Worm (Caenorhabditis elegans): ENCODE data around the gene F19G12.11.

DNA sequence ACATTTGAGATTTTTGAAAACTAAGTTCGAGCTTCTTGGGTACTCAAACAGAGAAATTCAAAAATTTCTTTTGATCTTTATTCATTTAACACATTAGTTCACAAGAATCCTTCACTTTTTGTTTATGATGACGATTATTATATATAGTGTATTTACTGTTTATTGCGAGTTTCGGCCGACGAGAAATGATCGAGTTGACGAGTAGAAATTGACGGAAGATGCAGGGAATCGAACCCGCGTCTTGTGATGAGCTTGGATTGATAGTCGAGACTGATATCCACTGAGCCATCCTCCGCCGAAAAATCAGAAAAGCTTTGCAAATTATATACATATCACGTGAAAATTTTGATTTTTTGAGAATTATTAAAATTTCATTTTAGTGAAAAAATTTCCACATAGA, 47.5 kb upstream of the F19G12.11 start:
- TF ChIP-seq ceh-36 (tag; optimal IDR thresholded peaks at IDR 0.05) (no peak), F13C5.2 (tag; optimal IDR thresholded peaks at IDR 0.05) (no peak), ama-1 (optimal IDR thresholded peaks at IDR 0.05) (no peak), aly-1 (tag; optimal IDR thresholded peaks at IDR 0.05) (no peak), pes-1 (GFP tag; IDR thresholded peaks at IDR 0.05) (no peak), sea-1 (GFP tag; conservative IDR thresholded peaks at IDR 0.05) (no peak), hmg-4 (GFP tag; optimal IDR thresholded peaks at IDR 0.05) (no peak), hnd-1 (tag; optimal IDR thresholded peaks at IDR 0.05) (no peak), ceh-13 (GFP tag; optimal IDR thresholded peaks at IDR 0.05) (no peak), ets-7 (tag; optimal IDR thresholded peaks at IDR 0.05) (no peak), flt-1 (GFP tag; IDR thresholded peaks at IDR 0.05) (no peak), hmbx-1 (tag; optimal IDR thresholded peaks at IDR 0.05) (no peak), tbx-37 (GFP tag; conservative IDR thresholded peaks at IDR 0.05) (no peak)
